Fruit fly (Drosophila melanogaster) whole organism, prepupa: ENCODE results near the gene CG7968.

Experiments used
- CG10631 ChIP-seq: fragments of 200-800 bp; sonication (Bioruptor generic); optimal IDR thresholded peaks from 2 replicates; lab custom pipeline; 2016; ENCODE audit warnings: missing biosample characterization, missing genetic modification characterization
- CG10669 ChIP-seq: fragments of 200-800 bp; sonication (Bioruptor generic); optimal IDR thresholded peaks from 3 replicates; lab custom pipeline; 2018; ENCODE audit warnings: missing biosample characterization, mild to moderate bottlenecking, missing genetic modification characterization, moderate library complexity
- CG11294 ChIP-seq: fragments of 200-800 bp; sonication (Bioruptor generic); IDR thresholded peaks from 2 replicates; pipeline ENCODE4 v1.3.6; 2022; ENCODE audit warnings: missing biosample characterization, missing genetic modification characterization
- CG11762 ChIP-seq: fragments of 200-800 bp; sonication (Bioruptor generic); optimal IDR thresholded peaks from 3 replicates; lab custom pipeline; 2016; ENCODE audit warnings: missing biosample characterization, missing genetic modification characterization; ENCODE audit not compliant: insufficient read depth
- CG11902 ChIP-seq: fragments of 200-800 bp; sonication (Bioruptor generic); optimal IDR thresholded peaks from 3 replicates; lab custom pipeline; 2016; ENCODE audit warnings: missing biosample characterization, missing genetic modification characterization
- CG15336 ChIP-seq: fragments of 200-800 bp; sonication (Bioruptor generic); IDR thresholded peaks from 2 replicates; pipeline ENCODE4 v1.3.6; 2022; ENCODE audit warnings: missing biosample characterization, missing genetic modification characterization
- CG1621 ChIP-seq: fragments of 200-800 bp; sonication (Bioruptor generic); optimal IDR thresholded peaks from 3 replicates; lab custom pipeline; 2018; ENCODE audit warnings: missing biosample characterization, mild to moderate bottlenecking, missing genetic modification characterization
- CG16779 ChIP-seq: fragments of 200-800 bp; sonication (Bioruptor generic); optimal IDR thresholded peaks from 3 replicates; lab custom pipeline; 2017; ENCODE audit warnings: missing biosample characterization, mild to moderate bottlenecking, missing genetic modification characterization
- CG3032 ChIP-seq: fragments of 200-800 bp; optimal IDR thresholded peaks from 2 replicates; lab custom pipeline; 2019; ENCODE audit warnings: missing biosample characterization, mild to moderate bottlenecking, missing genetic modification characterization, moderate library complexity
- CG31627 ChIP-seq: fragments of 200-800 bp; sonication (Bioruptor generic); optimal IDR thresholded peaks from 3 replicates; lab custom pipeline; 2016; ENCODE audit warnings: missing biosample characterization, missing genetic modification characterization
- CG32006 ChIP-seq: fragments of 200-800 bp; sonication (Bioruptor generic); optimal IDR thresholded peaks from 3 replicates; lab custom pipeline; 2017; ENCODE audit warnings: missing biosample characterization, mild to moderate bottlenecking, missing genetic modification characterization
- CG34406 ChIP-seq: fragments of 200-800 bp; sonication (Bioruptor generic); optimal IDR thresholded peaks from 3 replicates; lab custom pipeline; 2016; ENCODE audit warnings: missing biosample characterization, missing genetic modification characterization
- CG3919 ChIP-seq: fragments of 200-800 bp; sonication (Bioruptor generic); optimal IDR thresholded peaks from 3 replicates; lab custom pipeline; 2016; ENCODE audit warnings: missing biosample characterization, missing genetic modification characterization
- CG4318 ChIP-seq: fragments of 200-800 bp; sonication (Bioruptor generic); optimal IDR thresholded peaks from 3 replicates; lab custom pipeline; 2017; ENCODE audit warnings: missing biosample characterization, mild to moderate bottlenecking, missing genetic modification characterization
- CG6163 ChIP-seq: fragments of 200-800 bp; sonication (Bioruptor generic); IDR thresholded peaks from 3 replicates; pipeline ENCODE4 v1.3.6; 2022; ENCODE audit warnings: missing biosample characterization, missing genetic modification characterization
- CG6276 ChIP-seq: fragments of 200-800 bp; sonication (Bioruptor generic); optimal IDR thresholded peaks from 2 replicates; lab custom pipeline; 2017; ENCODE audit warnings: missing biosample characterization, mild to moderate bottlenecking, missing genetic modification characterization
- CG6792 ChIP-seq: fragments of 200-800 bp; sonication (Bioruptor generic); optimal IDR thresholded peaks from 3 replicates; lab custom pipeline; 2016; ENCODE audit warnings: missing biosample characterization, missing genetic modification characterization
- CG6854 ChIP-seq: fragments of 200-800 bp; sonication (Bioruptor generic); optimal IDR thresholded peaks from 2 replicates; lab custom pipeline; 2017; ENCODE audit warnings: missing biosample characterization, mild to moderate bottlenecking, missing genetic modification characterization
- CG7368 ChIP-seq: fragments of 200-800 bp; sonication (Bioruptor generic); optimal IDR thresholded peaks from 3 replicates; lab custom pipeline; 2016; ENCODE audit warnings: missing biosample characterization, missing genetic modification characterization
- CG8119 ChIP-seq: fragments of 200-800 bp; sonication (Bioruptor generic); IDR thresholded peaks from 3 replicates; pipeline ENCODE4 v1.3.6; 2022; ENCODE audit warnings: missing biosample characterization, missing genetic modification characterization
- CG8319 ChIP-seq: fragments of 200-800 bp; sonication (Bioruptor generic); optimal IDR thresholded peaks from 3 replicates; lab custom pipeline; 2016; ENCODE audit warnings: missing biosample characterization, missing genetic modification characterization
- CG8632 ChIP-seq: fragments of 200-800 bp; sonication (Bioruptor generic); optimal IDR thresholded peaks from 3 replicates; lab custom pipeline; 2016; ENCODE audit warnings: missing biosample characterization, missing genetic modification characterization
- CG9139 ChIP-seq: fragments of 200-800 bp; sonication (Bioruptor generic); optimal IDR thresholded peaks from 3 replicates; lab custom pipeline; 2017; ENCODE audit warnings: missing biosample characterization, mild to moderate bottlenecking, missing genetic modification characterization
- Eip78C ChIP-seq: fragments of 200-800 bp; sonication (Bioruptor generic); peaks from one replicate; lab custom pipeline; 2016; ENCODE audit warnings: missing biosample characterization, missing genetic modification characterization
- Eip93F ChIP-seq: fragments of 200-800 bp; sonication (Bioruptor generic); optimal IDR thresholded peaks from 2 replicates; lab custom pipeline; 2016; ENCODE audit warnings: missing biosample characterization, mild to moderate bottlenecking, missing genetic modification characterization
- Ets21C ChIP-seq: fragments of 200-800 bp; sonication (Bioruptor generic); optimal IDR thresholded peaks from 3 replicates; lab custom pipeline; 2016; ENCODE audit warnings: missing biosample characterization, missing genetic modification characterization
- Ets96B ChIP-seq: fragments of 200-800 bp; optimal IDR thresholded peaks from 2 replicates; lab custom pipeline; 2019; ENCODE audit warnings: missing biosample characterization, mild to moderate bottlenecking, missing genetic modification characterization, moderate library complexity
- Gug ChIP-seq: fragments of 200-800 bp; sonication (Bioruptor generic); IDR thresholded peaks from 2 replicates; pipeline ENCODE4 v1.3.6; 2022; ENCODE audit warnings: missing biosample characterization, missing genetic modification characterization
- Hr38 ChIP-seq: sonication (Bioruptor generic); optimal IDR thresholded peaks from 2 replicates; lab custom pipeline; 2016; ENCODE audit warnings: missing biosample characterization, missing genetic modification characterization
- Lpt ChIP-seq: fragments of 200-800 bp; sonication (Bioruptor generic); optimal IDR thresholded peaks from 3 replicates; lab custom pipeline; 2016; ENCODE audit warnings: missing biosample characterization, missing genetic modification characterization
- Met ChIP-seq: fragments of 200-800 bp; sonication (Bioruptor generic); optimal IDR thresholded peaks from 3 replicates; lab custom pipeline; 2016; ENCODE audit warnings: missing biosample characterization, missing genetic modification characterization
- OdsH ChIP-seq: fragments of 200-800 bp; sonication (Bioruptor generic); optimal IDR thresholded peaks from 3 replicates; lab custom pipeline; 2016; ENCODE audit warnings: missing biosample characterization, missing genetic modification characterization
- Smox ChIP-seq: fragments of 200-800 bp; sonication (Bioruptor generic); optimal IDR thresholded peaks from 3 replicates; lab custom pipeline; 2016; ENCODE audit warnings: missing biosample characterization, missing genetic modification characterization
- Sox102F ChIP-seq: fragments of 200-800 bp; sonication (Bioruptor generic); optimal IDR thresholded peaks from 2 replicates; lab custom pipeline; 2016; ENCODE audit warnings: missing biosample characterization, mild to moderate bottlenecking, missing genetic modification characterization
- Sox14 ChIP-seq: fragments of 200-800 bp; sonication (Bioruptor generic); optimal IDR thresholded peaks from 3 replicates; lab custom pipeline; 2016; ENCODE audit warnings: missing biosample characterization, missing genetic modification characterization
- Sox15 ChIP-seq: fragments of 200-800 bp; sonication (Bioruptor generic); optimal IDR thresholded peaks from 3 replicates; lab custom pipeline; 2016; ENCODE audit warnings: missing biosample characterization, missing genetic modification characterization
- achi ChIP-seq: fragments of 200-800 bp; sonication (Bioruptor generic); optimal IDR thresholded peaks from 3 replicates; lab custom pipeline; 2016; ENCODE audit warnings: missing biosample characterization, missing genetic modification characterization
- acj6 ChIP-seq: fragments of 200-800 bp; sonication (Bioruptor generic); optimal IDR thresholded peaks from 3 replicates; lab custom pipeline; 2016; ENCODE audit warnings: missing biosample characterization, missing genetic modification characterization
- cyc ChIP-seq: fragments of 200-800 bp; sonication (Bioruptor generic); optimal IDR thresholded peaks from 3 replicates; lab custom pipeline; 2016; ENCODE audit warnings: missing biosample characterization, missing genetic modification characterization
- dac ChIP-seq: fragments of 200-800 bp; sonication (Bioruptor generic); optimal IDR thresholded peaks from 2 replicates; lab custom pipeline; 2017; ENCODE audit warnings: missing biosample characterization, mild to moderate bottlenecking, missing genetic modification characterization
- dsx ChIP-seq: fragments of 200-800 bp; optimal IDR thresholded peaks from 3 replicates; lab custom pipeline; 2019; ENCODE audit warnings: missing biosample characterization, mild to moderate bottlenecking, missing genetic modification characterization, moderate library complexity; ENCODE audit not compliant: poor library complexity, severe bottlenecking
- eg ChIP-seq: fragments of 200-800 bp; sonication (Bioruptor generic); IDR thresholded peaks from 3 replicates; pipeline ENCODE4 v1.3.6; 2022; ENCODE audit warnings: missing biosample characterization, missing genetic modification characterization
- fd85E ChIP-seq: fragments of 200-800 bp; sonication (Bioruptor generic); optimal IDR thresholded peaks from 3 replicates; lab custom pipeline; 2016; ENCODE audit warnings: missing biosample characterization, missing genetic modification characterization
- fkh ChIP-seq: fragments of 200-800 bp; sonication (Bioruptor generic); optimal IDR thresholded peaks from 3 replicates; lab custom pipeline; 2017; ENCODE audit warnings: missing biosample characterization, mild to moderate bottlenecking, missing genetic modification characterization, moderate library complexity
- lz ChIP-seq: fragments of 200-800 bp; sonication (Bioruptor generic); optimal IDR thresholded peaks from 3 replicates; lab custom pipeline; 2016; ENCODE audit warnings: missing biosample characterization, missing genetic modification characterization
- net ChIP-seq: fragments of 200-800 bp; sonication (Bioruptor generic); optimal IDR thresholded peaks from 3 replicates; lab custom pipeline; 2016; ENCODE audit warnings: missing biosample characterization, missing genetic modification characterization
- pdm3 ChIP-seq: fragments of 200-800 bp; sonication (Bioruptor generic); optimal IDR thresholded peaks from 3 replicates; lab custom pipeline; 2016; ENCODE audit warnings: missing biosample characterization, missing genetic modification characterization
- salr ChIP-seq, 2 experiments: fragments of 200-800 bp; sonication (Bioruptor generic); optimal IDR thresholded peaks; 3 replicates each; lab custom pipeline; 2016 to 2018; ENCODE audit warnings: missing biosample characterization in 2 of 2, missing genetic modification characterization in 2 of 2, mild to moderate bottlenecking in 1 of 2
- ss ChIP-seq, 2 experiments: fragments of 200-800 bp; sonication (Bioruptor generic); optimal IDR thresholded peaks; 2 replicates in 1 of 2; 3 replicates in 1 of 2; lab custom pipeline; 2017 to 2018; ENCODE audit warnings: mild to moderate bottlenecking in 2 of 2, missing biosample characterization in 2 of 2, missing genetic modification characterization in 2 of 2, moderate library complexity in 1 of 2
- vri ChIP-seq: fragments of 200-800 bp; sonication (Bioruptor generic); optimal IDR thresholded peaks from 3 replicates; lab custom pipeline; 2016; ENCODE audit warnings: missing biosample characterization, mild to moderate bottlenecking, missing genetic modification characterization

Gene CG7968

DNA sequence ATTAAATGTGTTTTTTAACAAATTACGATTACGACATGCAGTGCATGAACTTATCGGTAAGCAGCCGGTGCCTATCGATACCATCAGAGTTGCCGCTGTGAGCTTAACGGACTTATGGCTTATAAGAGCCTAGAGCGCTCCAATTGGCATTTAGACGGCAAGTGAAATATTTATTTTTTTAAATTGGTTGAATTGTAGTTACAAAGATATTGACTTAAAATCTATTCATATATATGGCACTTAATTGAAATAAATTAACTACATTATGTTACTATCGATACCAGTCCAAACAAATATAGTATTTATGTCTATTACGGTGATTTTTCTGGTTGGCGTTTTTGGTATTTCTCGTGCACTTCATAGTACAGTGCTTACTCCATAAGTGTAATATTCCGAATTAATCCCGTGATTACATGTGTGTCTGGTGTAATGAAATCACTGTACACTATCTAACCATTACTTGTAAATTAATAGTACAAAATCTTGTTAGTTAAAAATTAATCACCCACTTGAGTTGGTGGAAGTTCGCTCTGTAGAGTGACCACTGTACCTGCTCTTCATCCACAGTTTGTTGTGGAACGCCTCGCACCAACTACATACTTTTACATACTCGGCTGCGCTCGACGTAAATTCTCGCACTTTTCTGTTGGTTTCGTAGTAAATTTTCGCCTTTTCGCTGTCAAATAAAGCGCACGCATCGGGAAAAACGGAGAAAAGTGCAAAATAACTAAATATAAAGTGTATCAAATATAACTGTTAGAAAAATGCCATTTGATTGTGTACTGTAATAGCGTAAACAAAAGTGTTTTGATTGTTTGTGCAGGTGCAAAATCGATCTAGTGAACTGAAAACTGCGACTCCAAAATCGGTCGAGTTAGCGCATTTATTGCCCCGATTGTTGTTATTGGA is 13.9 kb upstream of the CG7968 start, which contains the start of the genes mRpS23 and CenG1A:
Gene mRpS23, minus strand, starts transcription at position 71 of the 909 bp plus-strand sequence.
Gene CenG1A, plus strand, starts transcription at position 563 of the 909 bp plus-strand sequence.
- TF ChIP-seq CG32006 (peak; percentile 100), CG16779 (peak; percentile 99), salr (GFP tag; optimal IDR thresholded peaks at IDR 0.05; lab: Kevin White, UChicago) (peak; percentile 100), vri (GFP tag; lab: Kevin White, UChicago) (peak; percentile 100), Lpt (GFP tag; lab: Kevin White, UChicago) (peak; percentile 100), net (GFP tag; lab: Kevin White, UChicago) (peak; percentile 100), CG6276 (GFP tag; lab: Kevin White, UChicago) (peak; percentile 100), Sox14 (peak; percentile 100), Sox15 (peak; percentile 100), CG15336 (GFP tag; lab: Robert Waterston, UW) (peak; percentile 100), CG7368 (peak; percentile 100), CG3919 (peak; percentile 100), CG3032 (peak; percentile 100), dac (peak; percentile 99), ss (GFP tag; optimal IDR thresholded peaks at IDR 0.05; lab: Kevin White, UChicago) (peak; percentile 100), Ets21C (peak; percentile 100), lz (GFP tag; lab: Kevin White, UChicago) (peak; percentile 100), CG8319 (GFP tag; lab: Kevin White, UChicago) (peak; percentile 100), Ets96B (tag; lab: Kevin White, UChicago) (peak; percentile 100), CG9139 (GFP tag; lab: Kevin White, UChicago) (peak; percentile 99), OdsH (GFP tag; lab: Kevin White, UChicago) (peak; percentile 100), CG10669 (GFP tag; lab: Kevin White, UChicago) (peak; percentile 100), Sox102F (GFP tag; lab: Kevin White, UChicago) (peak; percentile 100), CG1621 (tag; lab: Kevin White, UChicago) (peak; percentile 100), Hr38 (peak; percentile 100), pdm3 (GFP tag; lab: Kevin White, UChicago) (peak; percentile 100), CG11762 (GFP tag; lab: Kevin White, UChicago) (peak; percentile 100), eg (GFP tag; lab: Robert Waterston, UW) (peak; percentile 100), achi (GFP tag; lab: Kevin White, UChicago) (peak; percentile 99), CG6854 (GFP tag; lab: Kevin White, UChicago) (peak; percentile 100), dsx (peak; percentile 99), CG31627 (GFP tag; lab: Kevin White, UChicago) (peak; percentile 100), CG8119 (peak; percentile 100), Gug (GFP tag; lab: Robert Waterston, UW) (peak; percentile 100), CG10631 (GFP tag; lab: Kevin White, UChicago) (peak; percentile 100), CG8632 (GFP tag; lab: Kevin White, UChicago) (peak; percentile 100), CG6792 (GFP tag; lab: Kevin White, UChicago) (peak; percentile 100), Eip78C (GFP tag; lab: Kevin White, UChicago) (peak; percentile 100), Smox (GFP tag; lab: Kevin White, UChicago) (peak; percentile 100), CG11294 (peak; percentile 100), Met (GFP tag; lab: Kevin White, UChicago) (peak; percentile 100), CG4318 (GFP tag; lab: Kevin White, UChicago) (peak; percentile 100), acj6 (GFP tag; lab: Kevin White, UChicago) (peak; percentile 100), CG11902 (GFP tag; lab: Kevin White, UChicago) (peak; percentile 99), fkh (GFP tag; lab: Kevin White, UChicago) (peak; percentile 97), Eip93F (GFP tag; lab: Kevin White, UChicago) (peak; percentile 100), CG6163 (GFP tag; lab: Robert Waterston, UW) (peak; percentile 100), fd85E (GFP tag; lab: Kevin White, UChicago) (peak; percentile 99), CG34406 (peak; percentile 100), cyc (GFP tag; lab: Kevin White, UChicago) (peak; percentile 100)
